Worm (Caenorhabditis elegans) whole organism, young adult: Measurements from ENCODE around the gene fbxa-131.

Source experiments
- B0019.2 ChIP-seq: fragments of 200-800 bp; sonication (Bioruptor generic); conservative IDR thresholded peaks from 2 replicates; pipeline ENCODE4 v1.3.6; 2022; ENCODE audit warnings: missing genetic modification reagents, missing genetic modification characterization, missing compliant biosample characterization
- B0336.3 ChIP-seq: fragments of 200-800 bp; sonication (Bioruptor generic); IDR thresholded peaks from 2 replicates; pipeline ENCODE4 v1.3.6; 2022; ENCODE audit warnings: missing genetic modification characterization, missing compliant biosample characterization
- Y56A3A.18 ChIP-seq: fragments of 200-800 bp; sonication (Bioruptor generic); IDR thresholded peaks from 2 replicates; pipeline ENCODE4 v1.3.6; 2022; ENCODE audit warnings: missing genetic modification reagents, missing genetic modification characterization, missing compliant biosample characterization
- akir-1 ChIP-seq: fragments of 200-800 bp; sonication (Bioruptor generic); optimal IDR thresholded peaks from 2 replicates; lab custom pipeline; 2018; ENCODE audit warnings: mild to moderate bottlenecking, missing genetic modification characterization, moderate library complexity, missing compliant biosample characterization
- fkh-3 ChIP-seq: sonication (generic microtip); optimal IDR thresholded peaks from 2 replicates; lab custom pipeline; 2016; ENCODE audit warnings: mild to moderate bottlenecking, missing genetic modification characterization, missing compliant biosample characterization
- unc-130 ChIP-seq: sonication (generic microtip); optimal IDR thresholded peaks from 2 replicates; lab custom pipeline; 2016; ENCODE audit warnings: missing genetic modification reagents, missing genetic modification characterization, missing compliant biosample characterization

DNA sequence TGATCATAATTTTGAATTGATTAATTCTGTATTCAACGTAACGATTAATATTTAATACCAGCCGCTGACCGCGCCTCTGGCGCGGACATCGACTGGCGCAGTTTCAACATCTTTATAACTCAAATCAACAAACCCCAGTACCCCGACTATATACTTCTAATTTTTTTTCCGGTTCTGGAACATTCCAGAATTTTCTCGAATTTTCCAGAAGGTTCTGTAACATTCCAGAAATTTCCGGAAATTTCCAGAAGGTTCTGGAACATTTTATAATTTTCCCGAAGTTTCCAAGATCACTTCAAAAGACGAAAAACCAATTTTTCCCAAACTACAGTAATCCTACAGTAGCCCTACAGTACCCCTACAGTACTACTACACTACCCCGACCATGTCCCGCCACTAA, 41.0 kb downstream of the fbxa-131 start:
- TF ChIP-seq unc-130 (GFP tag; lab: Kevin White, UChicago) (no peak), B0336.3 (GFP tag; lab: Robert Waterston, UW) (no peak), akir-1 (GFP tag; lab: Kevin White, UChicago) (no peak), B0019.2 (no peak), fkh-3 (tag; lab: Kevin White, UChicago) (no peak), Y56A3A.18 (GFP tag; lab: Robert Waterston, UW) (no peak)
